Worm (Caenorhabditis elegans): Measurements from ENCODE around the gene Y47D7A.9.

The Y47D7A.9 gene

ce11 chrV:4387402-4387801, 36.4 kb downstream of the Y47D7A.9 start, which contains the start of gene F13A2.9:
Gene F13A2.9, minus strand, starts transcription at chrV:4387502.
- TF ChIP-seq nhr-2 (tag; optimal IDR thresholded peaks at IDR 0.05) = no peak
- TF ChIP-seq ztf-11 (tag; optimal IDR thresholded peaks at IDR 0.05) = no peak
- no peak for TF ChIP-seq zip-8 (tag; optimal IDR thresholded peaks at IDR 0.05)
- TF ChIP-seq ham-2 (GFP tag; optimal IDR thresholded peaks at IDR 0.05) = no peak
- no peak for TF ChIP-seq cnd-1 (tag; optimal IDR thresholded peaks at IDR 0.05)
- no peak for TF ChIP-seq pha-4 (tag; optimal IDR thresholded peaks at IDR 0.05)
- TF ChIP-seq hlh-1 (tag; optimal IDR thresholded peaks at IDR 0.05) = no peak

ce11 chrV:4386173-4386572, 37.6 kb downstream of the Y47D7A.9 start, which contains the start of gene F13A2.10:
Gene F13A2.10, minus strand, starts transcription at chrV:4386273.
- no peak for TF ChIP-seq sptf-1 (tag; optimal IDR thresholded peaks at IDR 0.05)
- TF ChIP-seq nhr-12 (tag; optimal IDR thresholded peaks at IDR 0.05) = no peak
- no peak for TF ChIP-seq ham-2 (GFP tag; optimal IDR thresholded peaks at IDR 0.05)
- no peak for TF ChIP-seq mls-2 (tag; optimal IDR thresholded peaks at IDR 0.05)
- no peak for TF ChIP-seq snpc-4 (tag; optimal IDR thresholded peaks at IDR 0.05)
- no peak for TF ChIP-seq nhr-2 (tag; optimal IDR thresholded peaks at IDR 0.05)
- no peak for TF ChIP-seq ztf-11 (tag; optimal IDR thresholded peaks at IDR 0.05)
- TF ChIP-seq unc-39 (tag; optimal IDR thresholded peaks at IDR 0.05) = no peak
- TF ChIP-seq nhr-28 (tag; optimal IDR thresholded peaks at IDR 0.05) = no peak

- TF ChIP-seq mep-1 (tag; optimal IDR thresholded peaks at IDR 0.05) (no peak), unc-62 (GFP tag; optimal IDR thresholded peaks at IDR 0.05) (no peak), zip-8 (tag; optimal IDR thresholded peaks at IDR 0.05) (no peak), nhr-76 (tag; optimal IDR thresholded peaks at IDR 0.05) (no peak), cnd-1 (tag; optimal IDR thresholded peaks at IDR 0.05) (no peak), lin-13 (tag; optimal IDR thresholded peaks at IDR 0.05) (no peak), ham-2 (GFP tag; optimal IDR thresholded peaks at IDR 0.05) (no peak), tbx-8 (GFP tag; optimal IDR thresholded peaks at IDR 0.05) (no peak), elt-3 (tag; optimal IDR thresholded peaks at IDR 0.05) (no peak), unc-120 (tag; optimal IDR thresholded peaks at IDR 0.05; ENCODE audit: poor library complexity, severe bottlenecking) (no peak), ces-1 (GFP tag; optimal IDR thresholded peaks at IDR 0.05) (no peak), sem-2 (GFP tag; optimal IDR thresholded peaks at IDR 0.05) (no peak), elt-1 (tag; optimal IDR thresholded peaks at IDR 0.05; ENCODE audit: borderline replicate concordance, insufficient read depth) (no peak)
Observed at ce11 chrV:4384482-4384881, 39.3 kb downstream of the Y47D7A.9 start, which contains the start of gene F13A2.2. Gene F13A2.2, minus strand, starts transcription at chrV:4384582.

ce11 chrV:4382298-4382697, 41.5 kb downstream of the Y47D7A.9 start, which contains the start of gene F13A2.1:
Gene F13A2.1, minus strand, starts transcription at chrV:4382398.
- TF ChIP-seq sem-2 (GFP tag; optimal IDR thresholded peaks at IDR 0.05) (no peak), nhr-237 (tag; optimal IDR thresholded peaks at IDR 0.05) (no peak), mab-5 (tag; optimal IDR thresholded peaks at IDR 0.05) (no peak), bed-3 (GFP tag; optimal IDR thresholded peaks at IDR 0.05) (no peak), blmp-1 (tag; optimal IDR thresholded peaks at IDR 0.05) (no peak), ztf-11 (tag; optimal IDR thresholded peaks at IDR 0.05) (no peak), nhr-2 (tag; optimal IDR thresholded peaks at IDR 0.05) (no peak), zip-8 (tag; optimal IDR thresholded peaks at IDR 0.05) (no peak), M03D4.4 (tag; optimal IDR thresholded peaks at IDR 0.05) (no peak), cnd-1 (tag; optimal IDR thresholded peaks at IDR 0.05) (no peak), drap-1 (GFP tag; optimal IDR thresholded peaks at IDR 0.05) (no peak), lsy-2 (tag; optimal IDR thresholded peaks at IDR 0.05) (no peak), unc-120 (tag; optimal IDR thresholded peaks at IDR 0.05; ENCODE audit: poor library complexity, severe bottlenecking) (no peak), ham-2 (GFP tag; optimal IDR thresholded peaks at IDR 0.05) (no peak), ceh-39 (tag; optimal IDR thresholded peaks at IDR 0.05) (no peak), ces-1 (GFP tag; optimal IDR thresholded peaks at IDR 0.05) (no peak)

ce11 chrV:4377622-4378021, 46.1 kb downstream of the Y47D7A.9 start, which contains the start of gene F32D1.8:
Gene F32D1.8, minus strand, starts transcription at chrV:4377722.
- no peak for TF ChIP-seq nhr-12 (tag; optimal IDR thresholded peaks at IDR 0.05)
- TF ChIP-seq mab-5 (tag; optimal IDR thresholded peaks at IDR 0.05) = no peak
- TF ChIP-seq snpc-4 (tag; optimal IDR thresholded peaks at IDR 0.05) = no peak
- TF ChIP-seq sptf-1 (tag; optimal IDR thresholded peaks at IDR 0.05) = no peak

All from whole organism, mixed stage, embryonic.